Worm (Caenorhabditis elegans): ENCODE data around the gene ZK637.4.

Gene ZK637.4

DNA sequence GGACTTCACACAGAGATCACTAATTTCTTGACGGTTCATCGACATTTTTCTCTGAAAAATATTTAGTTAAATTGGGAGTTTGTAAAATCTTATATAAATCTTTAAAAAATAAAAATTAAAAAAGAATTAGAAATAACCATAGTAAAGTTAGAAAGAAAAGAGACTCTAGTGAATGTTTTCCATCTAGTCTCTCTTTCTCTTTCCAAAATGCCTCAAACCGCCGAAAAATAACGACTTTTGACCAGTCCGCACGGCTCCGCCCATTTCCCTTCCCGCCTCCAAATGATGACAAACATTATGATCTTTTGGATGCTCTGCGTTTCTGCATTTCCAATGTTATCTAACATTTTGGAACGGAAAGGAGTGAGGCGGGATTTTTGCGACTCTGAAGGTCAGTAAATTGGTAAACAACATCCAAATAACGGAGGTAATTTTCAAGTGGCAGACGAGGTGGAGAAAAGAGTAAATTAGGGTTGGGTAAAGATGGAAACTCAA is 29.7 kb downstream of the ZK637.4 start, which contains the start of gene glb-1:
TSS of gene glb-1 (minus strand) at position 51 of the 495 bp plus-strand sequence.
- no peak for TF ChIP-seq xbp-1 (tag; optimal IDR thresholded peaks at IDR 0.05)
- TF ChIP-seq sup-37 (GFP tag; optimal IDR thresholded peaks at IDR 0.05): no peak
- no peak for TF ChIP-seq sox-4 (tag; optimal IDR thresholded peaks at IDR 0.05)
- no peak for TF ChIP-seq lin-13 (GFP tag; optimal IDR thresholded peaks at IDR 0.05)
- no peak for TF ChIP-seq ceh-63 (GFP tag; optimal IDR thresholded peaks at IDR 0.05)
- no peak for TF ChIP-seq jun-1 (tag; optimal IDR thresholded peaks at IDR 0.05)
- TF ChIP-seq lin-14 (GFP tag; optimal IDR thresholded peaks at IDR 0.05): peak; percentile 72
- no peak for TF ChIP-seq nhr-28 (tag; optimal IDR thresholded peaks at IDR 0.05)
- no peak for TF ChIP-seq unc-62 (GFP tag; optimal IDR thresholded peaks at IDR 0.05)
- no peak for TF ChIP-seq rnt-1 (tag; optimal IDR thresholded peaks at IDR 0.05)
- peak; percentile 3 for TF ChIP-seq nhr-71 (tag; optimal IDR thresholded peaks at IDR 0.05)
- no peak for TF ChIP-seq sptf-1 (tag; optimal IDR thresholded peaks at IDR 0.05)
- TF ChIP-seq nhr-90 (tag; optimal IDR thresholded peaks at IDR 0.05; ENCODE audit: poor library complexity): no peak
- peak; percentile 81 for TF ChIP-seq nhr-85 (tag)
- TF ChIP-seq mep-1 (tag; optimal IDR thresholded peaks at IDR 0.05): peak; percentile 35
- no peak for TF ChIP-seq tlp-1 (tag; optimal IDR thresholded peaks at IDR 0.05)
- peak in 1 of 6 experiments; percentile 3 for TF ChIP-seq elt-3 (tag; optimal IDR thresholded peaks at IDR 0.05)
- TF ChIP-seq mdl-1 (tag; optimal IDR thresholded peaks at IDR 0.05): no peak
- TF ChIP-seq efl-1 (optimal IDR thresholded peaks at IDR 0.05): peak in 1 of 2 experiments; percentile 2
- TF ChIP-seq efl-1 (GFP tag; optimal IDR thresholded peaks at IDR 0.05 in 1 of 2): no peak
- TF ChIP-seq fkh-8 (tag; optimal IDR thresholded peaks at IDR 0.05): no peak
- TF ChIP-seq lir-3 (tag; optimal IDR thresholded peaks at IDR 0.05; ENCODE audit: poor library complexity): no peak
- no peak for TF ChIP-seq unc-86 (tag; optimal IDR thresholded peaks at IDR 0.05)
- TF ChIP-seq hlh-17 (GFP tag; optimal IDR thresholded peaks at IDR 0.05; ENCODE audit: borderline replicate concordance): no peak
- peak in 2 of 3 experiments; percentile 8 to 25 for TF ChIP-seq dpl-1 (GFP tag; optimal IDR thresholded peaks at IDR 0.05)
- peak; percentile 69 for TF ChIP-seq blmp-1 (tag; optimal IDR thresholded peaks at IDR 0.05)
- no peak for TF ChIP-seq Y116A8C.19 (tag; optimal IDR thresholded peaks at IDR 0.05; ENCODE audit: borderline replicate concordance)
- no peak for TF ChIP-seq ceh-82 (tag; optimal IDR thresholded peaks at IDR 0.05)
- TF ChIP-seq ztf-4 (tag; optimal IDR thresholded peaks at IDR 0.05): no peak
- TF ChIP-seq F16B12.6 (tag; optimal IDR thresholded peaks at IDR 0.05): no peak
- TF ChIP-seq vab-15 (tag; optimal IDR thresholded peaks at IDR 0.05): no peak
- TF ChIP-seq zag-1 (tag; optimal IDR thresholded peaks at IDR 0.05): no peak
- peak; percentile 17 for TF ChIP-seq lsy-2 (tag; optimal IDR thresholded peaks at IDR 0.05)
- TF ChIP-seq lin-39 (tag; optimal IDR thresholded peaks at IDR 0.05): no peak
- no peak for TF ChIP-seq pag-3 (tag; optimal IDR thresholded peaks at IDR 0.05; ENCODE audit: borderline replicate concordance, insufficient read depth)
- TF ChIP-seq nhr-19 (GFP tag; conservative IDR thresholded peaks at IDR 0.05): no peak
- no peak for TF ChIP-seq egl-13 (tag; optimal IDR thresholded peaks at IDR 0.05)
- no peak for TF ChIP-seq efl-3 (GFP tag; optimal IDR thresholded peaks at IDR 0.05)
- no peak for TF ChIP-seq unc-130 (tag; optimal IDR thresholded peaks at IDR 0.05)
- TF ChIP-seq C04F5.9 (tag; optimal IDR thresholded peaks at IDR 0.05): no peak
- TF ChIP-seq pax-3 (tag; optimal IDR thresholded peaks at IDR 0.05): no peak
- TF ChIP-seq mab-9 (GFP tag; IDR thresholded peaks at IDR 0.05): no peak
- TF ChIP-seq ets-5 (GFP tag; IDR thresholded peaks at IDR 0.05): no peak
- TF ChIP-seq nhr-237 (tag; optimal IDR thresholded peaks at IDR 0.05): no peak
- no peak for TF ChIP-seq nhr-11 (tag; optimal IDR thresholded peaks at IDR 0.05)
- no peak for TF ChIP-seq fos-1 (tag; optimal IDR thresholded peaks at IDR 0.05)
- TF ChIP-seq skn-1 (tag; optimal IDR thresholded peaks at IDR 0.05): peak; percentile 85
- TF ChIP-seq C34B4.2 (tag; optimal IDR thresholded peaks at IDR 0.05): no peak
- TF ChIP-seq dsc-1 (tag; optimal IDR thresholded peaks at IDR 0.05): no peak
- TF ChIP-seq isw-1 (GFP tag; IDR thresholded peaks at IDR 0.05): no peak
- no peak for TF ChIP-seq alr-1 (tag; optimal IDR thresholded peaks at IDR 0.05; ENCODE audit: borderline replicate concordance)
- TF ChIP-seq lin-15B (tag; optimal IDR thresholded peaks at IDR 0.05): no peak
- no peak for TF ChIP-seq ceh-90 (tag; optimal IDR thresholded peaks at IDR 0.05)

Data from whole organism, L1 larva.